Worm (Caenorhabditis elegans) whole organism, early embryonic: ENCODE results near the gene C07G1.15.

Experiments used
- B0310.2 ChIP-seq: sonication (generic microtip); optimal IDR thresholded peaks from 2 replicates; lab custom pipeline; 2016; ENCODE audit warnings: mild to moderate bottlenecking, missing genetic modification characterization, missing compliant biosample characterization
- F13C5.2 ChIP-seq: sonication (generic microtip); optimal IDR thresholded peaks from 2 replicates; lab custom pipeline; 2017; ENCODE audit warnings: mild to moderate bottlenecking, missing genetic modification characterization, inconsistent platforms, missing compliant biosample characterization
- aly-1 ChIP-seq: sonication (generic microtip); optimal IDR thresholded peaks from 2 replicates; lab custom pipeline; 2016; ENCODE audit warnings: missing genetic modification characterization, missing compliant biosample characterization
- ama-1 ChIP-seq: fragments of 150-350 bp; optimal IDR thresholded peaks from 2 replicates; lab custom pipeline; 2014
- ceh-13 ChIP-seq: fragments of 200-800 bp; sonication (Bioruptor generic); optimal IDR thresholded peaks from 2 replicates; lab custom pipeline; 2018; ENCODE audit warnings: mild to moderate bottlenecking, missing genetic modification characterization, missing compliant biosample characterization
- ceh-36 ChIP-seq: sonication (generic microtip); optimal IDR thresholded peaks from 2 replicates; lab custom pipeline; 2016; ENCODE audit warnings: missing genetic modification characterization, inconsistent platforms, missing compliant biosample characterization
- ets-7 ChIP-seq: sonication (generic microtip); optimal IDR thresholded peaks from 2 replicates; lab custom pipeline; 2016; ENCODE audit warnings: missing genotype, missing genetic modification characterization, missing compliant biosample characterization
- flt-1 ChIP-seq: fragments of 200-800 bp; sonication (Bioruptor generic); IDR thresholded peaks from 2 replicates; pipeline ENCODE4 v1.3.6; 2022; ENCODE audit warnings: missing genetic modification characterization, missing compliant biosample characterization
- hmbx-1 ChIP-seq: sonication (generic microtip); optimal IDR thresholded peaks from 2 replicates; lab custom pipeline; 2016; ENCODE audit warnings: mild to moderate bottlenecking, missing genetic modification characterization, missing compliant biosample characterization
- hmg-4 ChIP-seq: fragments of 200-800 bp; sonication (Bioruptor generic); optimal IDR thresholded peaks from 2 replicates; lab custom pipeline; 2018; ENCODE audit warnings: mild to moderate bottlenecking, missing genetic modification characterization, missing compliant biosample characterization
- hnd-1 ChIP-seq: sonication (generic microtip); optimal IDR thresholded peaks from 2 replicates; lab custom pipeline; 2016; ENCODE audit warnings: missing genetic modification characterization, missing compliant biosample characterization
- pes-1 ChIP-seq: fragments of 200-800 bp; sonication (Bioruptor generic); IDR thresholded peaks from 2 replicates; pipeline ENCODE4 v1.3.6; 2022; ENCODE audit warnings: missing genetic modification reagents, missing genetic modification characterization, missing compliant biosample characterization
- scrt-1 ChIP-seq: fragments of 200-800 bp; sonication (Bioruptor generic); IDR thresholded peaks from 2 replicates; pipeline ENCODE4 v1.3.6; 2022; ENCODE audit warnings: missing genetic modification characterization, missing compliant biosample characterization
- sea-1 ChIP-seq: fragments of 200-800 bp; sonication (Bioruptor generic); conservative IDR thresholded peaks from 2 replicates; pipeline ENCODE4 v1.3.6; 2022; ENCODE audit warnings: missing genetic modification characterization, missing compliant biosample characterization
- tbx-11 ChIP-seq: fragments of 200-800 bp; sonication (Bioruptor generic); IDR thresholded peaks from 2 replicates; pipeline ENCODE4 v1.3.6; 2022; ENCODE audit warnings: missing genetic modification characterization, missing compliant biosample characterization
- tbx-37 ChIP-seq: fragments of 200-800 bp; sonication (Bioruptor generic); conservative IDR thresholded peaks from 2 replicates; pipeline ENCODE4 v1.3.6; 2022; ENCODE audit warnings: missing genetic modification reagents, missing genetic modification characterization, missing compliant biosample characterization
- tra-4 ChIP-seq: sonication (generic microtip); optimal IDR thresholded peaks from 2 replicates; lab custom pipeline; 2017; ENCODE audit warnings: missing genetic modification characterization, missing compliant biosample characterization

C07G1.15 gene

ce11 chrIV:8206314-8206713 is 36.5 kb downstream of the C07G1.15 start, which contains the start of gene svh-1:
Gene svh-1, plus strand, starts transcription at chrIV:8206614.
- TF ChIP-seq aly-1 (no peak), B0310.2 (tag; lab: Kevin White, UChicago) (no peak), pes-1 (GFP tag; lab: Robert Waterston, UW) (no peak), hmg-4 (GFP tag; lab: Kevin White, UChicago) (no peak), tra-4 (no peak), tbx-37 (GFP tag; lab: Robert Waterston, UW) (no peak), ets-7 (tag; lab: Kevin White, UChicago) (no peak), ceh-13 (no peak), sea-1 (GFP tag; lab: Robert Waterston, UW) (no peak), ama-1 (lab: Kevin White, UChicago) (no peak), flt-1 (GFP tag; lab: Robert Waterston, UW) (no peak), hnd-1 (tag; lab: Kevin White, UChicago) (no peak), ceh-36 (no peak), hmbx-1 (tag; lab: Kevin White, UChicago) (no peak), F13C5.2 (tag; lab: Kevin White, UChicago) (no peak), scrt-1 (GFP tag; lab: Robert Waterston, UW) (no peak), tbx-11 (GFP tag; lab: Robert Waterston, UW) (no peak)

ce11 chrIV:8208855-8209254 is 39.1 kb downstream of the C07G1.15 start:
- no peak for TF ChIP-seq ets-7 (tag; lab: Kevin White, UChicago)
- no peak for TF ChIP-seq pes-1 (GFP tag; lab: Robert Waterston, UW)
- no peak for TF ChIP-seq ama-1 (lab: Kevin White, UChicago)
- no peak for TF ChIP-seq ceh-36
- TF ChIP-seq flt-1 (GFP tag; lab: Robert Waterston, UW), result no peak
- no peak for TF ChIP-seq tra-4
- no peak for TF ChIP-seq ceh-13
- TF ChIP-seq hmbx-1 (tag; lab: Kevin White, UChicago), result no peak
- no peak for TF ChIP-seq aly-1
- TF ChIP-seq hmg-4 (GFP tag; lab: Kevin White, UChicago), result no peak
- no peak for TF ChIP-seq tbx-37 (GFP tag; lab: Robert Waterston, UW)
- TF ChIP-seq sea-1 (GFP tag; lab: Robert Waterston, UW), result no peak
- no peak for TF ChIP-seq hnd-1 (tag; lab: Kevin White, UChicago)
- TF ChIP-seq B0310.2 (tag; lab: Kevin White, UChicago), result no peak
- no peak for TF ChIP-seq F13C5.2 (tag; lab: Kevin White, UChicago)
- TF ChIP-seq scrt-1 (GFP tag; lab: Robert Waterston, UW), result no peak

DNA sequence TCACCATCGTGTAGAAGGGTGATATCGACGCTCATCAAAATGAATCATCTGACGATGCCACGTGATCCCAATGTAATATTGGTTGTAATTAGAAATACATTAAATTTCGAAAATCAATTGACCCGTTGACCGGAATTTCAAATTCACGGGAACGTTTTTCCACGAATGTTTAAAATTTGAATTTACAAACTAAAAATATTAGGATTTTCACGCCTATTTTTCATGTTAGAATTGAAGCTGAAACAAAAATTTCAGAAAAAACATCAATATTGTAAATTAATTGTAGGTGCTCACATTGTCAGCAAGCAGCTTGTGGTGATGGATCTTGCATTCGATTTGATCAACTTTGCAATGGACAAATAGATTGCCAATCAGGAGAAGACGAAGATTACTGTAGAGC is 40.5 kb downstream of the C07G1.15 start, which contains the start of gene C07G1.6:
Gene C07G1.6, minus strand, starts transcription at position 101 of the 400 bp plus-strand sequence.
- TF ChIP-seq ets-7 (tag; lab: Kevin White, UChicago), result no peak
- TF ChIP-seq hnd-1 (tag; lab: Kevin White, UChicago), result no peak
- TF ChIP-seq ceh-13, result no peak
- TF ChIP-seq hmg-4 (GFP tag; lab: Kevin White, UChicago), result no peak
- TF ChIP-seq ceh-36, result no peak
- no peak for TF ChIP-seq tbx-37 (GFP tag; lab: Robert Waterston, UW)
- no peak for TF ChIP-seq tbx-11 (GFP tag; lab: Robert Waterston, UW)
- TF ChIP-seq F13C5.2 (tag; lab: Kevin White, UChicago), result no peak
- TF ChIP-seq pes-1 (GFP tag; lab: Robert Waterston, UW), result no peak
- no peak for TF ChIP-seq B0310.2 (tag; lab: Kevin White, UChicago)
- TF ChIP-seq sea-1 (GFP tag; lab: Robert Waterston, UW), result no peak
- TF ChIP-seq flt-1 (GFP tag; lab: Robert Waterston, UW), result no peak
- no peak for TF ChIP-seq hmbx-1 (tag; lab: Kevin White, UChicago)
- TF ChIP-seq scrt-1 (GFP tag; lab: Robert Waterston, UW), result no peak

ce11 chrIV:8211747-8212146 is 42.0 kb downstream of the C07G1.15 start, which contains the start of gene C07G1.7:
Gene C07G1.7, minus strand, starts transcription at chrIV:8211847.
- TF ChIP-seq ceh-13, result no peak
- no peak for TF ChIP-seq tbx-11 (GFP tag; lab: Robert Waterston, UW)
- TF ChIP-seq hmbx-1 (tag; lab: Kevin White, UChicago), result no peak
- no peak for TF ChIP-seq sea-1 (GFP tag; lab: Robert Waterston, UW)
- no peak for TF ChIP-seq aly-1
- no peak for TF ChIP-seq ama-1 (lab: Kevin White, UChicago)
- TF ChIP-seq scrt-1 (GFP tag; lab: Robert Waterston, UW), result no peak
- no peak for TF ChIP-seq ets-7 (tag; lab: Kevin White, UChicago)
- no peak for TF ChIP-seq pes-1 (GFP tag; lab: Robert Waterston, UW)
